Worm (Caenorhabditis elegans) whole organism, young adult: ENCODE measurements around the gene col-179.

Experiments
- B0035.1 ChIP-seq: sonication (generic microtip); optimal IDR thresholded peaks from 2 replicates; lab custom pipeline; 2016; ENCODE audit warnings: missing genetic modification characterization, mild to moderate bottlenecking, missing compliant biosample characterization, missing genotype, missing genetic modification reagents
- B0261.1 ChIP-seq: sonication (generic microtip); optimal IDR thresholded peaks from 2 replicates; lab custom pipeline; 2016; ENCODE audit warnings: mild to moderate bottlenecking, missing genetic modification characterization, moderate library complexity, missing compliant biosample characterization
- C17E4.6 ChIP-seq: fragments of 200-800 bp; sonication (Bioruptor generic); IDR thresholded peaks from 2 replicates; pipeline ENCODE4 v1.3.6; 2022; ENCODE audit warnings: missing genetic modification reagents, missing genetic modification characterization, missing compliant biosample characterization
- D2030.7 ChIP-seq: fragments of 200-800 bp; sonication (Bioruptor generic); IDR thresholded peaks from 2 replicates; pipeline ENCODE4 v1.3.6; 2022; ENCODE audit warnings: missing genetic modification reagents, missing genetic modification characterization, missing compliant biosample characterization
- F23B12.7 ChIP-seq: sonication (generic microtip); optimal IDR thresholded peaks from 2 replicates; lab custom pipeline; 2017; ENCODE audit warnings: missing genetic modification characterization, mild to moderate bottlenecking, missing compliant biosample characterization, antibody characterized with exemption, moderate library complexity; ENCODE audit not compliant: insufficient read depth
- F52B5.7 ChIP-seq: sonication (generic microtip); optimal IDR thresholded peaks from 2 replicates; lab custom pipeline; 2016; ENCODE audit warnings: mild to moderate bottlenecking, missing genetic modification characterization, missing compliant biosample characterization
- K11D2.4 ChIP-seq: fragments of 200-800 bp; sonication (Bioruptor generic); IDR thresholded peaks from 2 replicates; pipeline ENCODE4 v1.3.6; 2022; ENCODE audit warnings: missing genetic modification reagents, missing genetic modification characterization, missing compliant biosample characterization
- T07F8.4 ChIP-seq: sonication (generic microtip); optimal IDR thresholded peaks from 2 replicates; lab custom pipeline; 2016; ENCODE audit warnings: mild to moderate bottlenecking, missing genetic modification characterization, moderate library complexity, missing compliant biosample characterization
- Y53F4B.3 ChIP-seq: fragments of 200-800 bp; sonication (Bioruptor generic); IDR thresholded peaks from 2 replicates; pipeline ENCODE4 v1.3.6; 2022; ENCODE audit warnings: missing genetic modification reagents, missing genetic modification characterization, missing compliant biosample characterization
- Y56A3A.18 ChIP-seq: fragments of 200-800 bp; sonication (Bioruptor generic); IDR thresholded peaks from 2 replicates; pipeline ENCODE4 v1.3.6; 2022; ENCODE audit warnings: missing genetic modification reagents, missing genetic modification characterization, missing compliant biosample characterization
- Y79H2A.3 ChIP-seq: fragments of 200-800 bp; sonication (Bioruptor generic); conservative IDR thresholded peaks from 2 replicates; pipeline ENCODE4 v1.3.6; 2022; ENCODE audit warnings: missing genetic modification reagents, missing genetic modification characterization, missing compliant biosample characterization
- Y95B8A.8 ChIP-seq: fragments of 200-800 bp; sonication (Bioruptor generic); IDR thresholded peaks from 2 replicates; pipeline ENCODE4 v1.3.6; 2022; ENCODE audit warnings: missing genetic modification reagents, missing genetic modification characterization, missing compliant biosample characterization
- akir-1 ChIP-seq: fragments of 200-800 bp; sonication (Bioruptor generic); optimal IDR thresholded peaks from 2 replicates; lab custom pipeline; 2018; ENCODE audit warnings: mild to moderate bottlenecking, missing genetic modification characterization, moderate library complexity, missing compliant biosample characterization
- aptf-2 ChIP-seq: fragments of 200-800 bp; sonication (Bioruptor generic); conservative IDR thresholded peaks from 2 replicates; pipeline ENCODE4 v1.3.6; 2022; ENCODE audit warnings: missing genetic modification reagents, missing genetic modification characterization, missing compliant biosample characterization
- aptf-3 ChIP-seq: fragments of 200-800 bp; sonication (Bioruptor generic); IDR thresholded peaks from 2 replicates; pipeline ENCODE4 v1.3.6; 2022; ENCODE audit warnings: missing genetic modification characterization, missing compliant biosample characterization
- atf-7 ChIP-seq: sonication (generic microtip); optimal IDR thresholded peaks from 2 replicates; lab custom pipeline; 2017; ENCODE audit warnings: mild to moderate bottlenecking, missing genetic modification characterization, missing compliant biosample characterization
- attf-6 ChIP-seq: fragments of 200-800 bp; sonication (Bioruptor generic); IDR thresholded peaks from 2 replicates; pipeline ENCODE4 v1.3.6; 2022; ENCODE audit warnings: missing genetic modification reagents, missing genetic modification characterization, missing compliant biosample characterization
- ccch-3 ChIP-seq: fragments of 200-800 bp; sonication (Bioruptor generic); optimal IDR thresholded peaks from 2 replicates; lab custom pipeline; 2018; ENCODE audit warnings: mild to moderate bottlenecking, missing genetic modification characterization, missing compliant biosample characterization
- cebp-1 ChIP-seq, 2 experiments: fragments of 200-800 bp in 1 of 2; sonication (Bioruptor generic) in 1 of 2; sonication (generic microtip) in 1 of 2; IDR thresholded peaks in 1 of 2; optimal IDR thresholded peaks in 1 of 2; 2 replicates each; pipeline versions ENCODE4 v1.3.6 to Lab custom; 2017 to 2022; ENCODE audit warnings: missing compliant biosample characterization in 2 of 2, missing genetic modification characterization in 2 of 2, mild to moderate bottlenecking in 1 of 2, missing genetic modification reagents in 1 of 2, moderate library complexity in 1 of 2
- ceh-27 ChIP-seq: fragments of 200-800 bp; sonication (Bioruptor generic); optimal IDR thresholded peaks from 2 replicates; lab custom pipeline; 2018; ENCODE audit warnings: mild to moderate bottlenecking, missing genetic modification characterization, moderate library complexity, missing compliant biosample characterization
- die-1 ChIP-seq: sonication (generic microtip); optimal IDR thresholded peaks from 2 replicates; lab custom pipeline; 2016; ENCODE audit warnings: missing genotype, mild to moderate bottlenecking, missing genetic modification characterization, missing compliant biosample characterization
- dox-1 ChIP-seq: fragments of 200-800 bp; sonication (Bioruptor generic); IDR thresholded peaks from 2 replicates; pipeline ENCODE4 v1.3.6; 2022; ENCODE audit warnings: missing genetic modification reagents, missing genetic modification characterization, missing compliant biosample characterization
- dpl-1 ChIP-seq: fragments of 150-350 bp; optimal IDR thresholded peaks from 2 replicates; lab custom pipeline; 2014; ENCODE audit warnings: missing biosample characterization, missing genetic modification reagents, missing genetic modification characterization
- ekl-4 ChIP-seq: fragments of 200-800 bp; sonication (Bioruptor generic); IDR thresholded peaks from 2 replicates; pipeline ENCODE4 v1.3.6; 2022; ENCODE audit warnings: missing genetic modification reagents, missing genetic modification characterization, missing compliant biosample characterization
- him-1 ChIP-seq: sonication (generic microtip); optimal IDR thresholded peaks from 2 replicates; lab custom pipeline; 2016; ENCODE audit warnings: missing genotype, missing genetic modification reagents, missing genetic modification characterization, missing compliant biosample characterization
- hlh-12 ChIP-seq: sonication (generic microtip); optimal IDR thresholded peaks from 2 replicates; lab custom pipeline; 2016; ENCODE audit warnings: missing genetic modification characterization, missing compliant biosample characterization
- hmg-1.2 ChIP-seq: fragments of 200-800 bp; sonication (Bioruptor generic); IDR thresholded peaks from 2 replicates; pipeline ENCODE4 v1.3.6; 2022; ENCODE audit warnings: missing genetic modification reagents, missing genetic modification characterization, missing compliant biosample characterization
- hmg-20 ChIP-seq: fragments of 200-800 bp; sonication (Bioruptor generic); IDR thresholded peaks from 2 replicates; pipeline ENCODE4 v1.3.6; 2022; ENCODE audit warnings: missing genetic modification reagents, missing genetic modification characterization, missing compliant biosample characterization
- lin-54 ChIP-seq: fragments of 200-800 bp; sonication (Bioruptor generic); optimal IDR thresholded peaks from 2 replicates; lab custom pipeline; 2018; ENCODE audit warnings: mild to moderate bottlenecking, missing genetic modification characterization, missing compliant biosample characterization
- madf-3 ChIP-seq: fragments of 200-800 bp; sonication (Bioruptor generic); IDR thresholded peaks from 2 replicates; pipeline ENCODE4 v1.3.6; 2022; ENCODE audit warnings: missing genetic modification reagents, missing genetic modification characterization, missing compliant biosample characterization
- mxl-1 ChIP-seq: sonication (generic microtip); optimal IDR thresholded peaks from 2 replicates; lab custom pipeline; 2016; ENCODE audit warnings: missing genetic modification characterization, missing compliant biosample characterization
- nfyb-1 ChIP-seq: fragments of 200-800 bp; sonication (Bioruptor generic); IDR thresholded peaks from 2 replicates; pipeline ENCODE4 v1.3.6; 2022; ENCODE audit warnings: missing genetic modification reagents, missing genetic modification characterization, missing compliant biosample characterization
- nhr-90 ChIP-seq: sonication (generic microtip); optimal IDR thresholded peaks from 2 replicates; lab custom pipeline; 2016; ENCODE audit warnings: missing genotype, mild to moderate bottlenecking, missing genetic modification characterization, missing compliant biosample characterization
- rcor-1 ChIP-seq: fragments of 200-800 bp; sonication (Bioruptor generic); IDR thresholded peaks from 2 replicates; pipeline ENCODE4 v1.3.6; 2022; ENCODE audit warnings: missing genetic modification reagents, missing genetic modification characterization, missing compliant biosample characterization
- rec-8 ChIP-seq, 2 experiments: sonication (generic microtip); optimal IDR thresholded peaks; 2 replicates each; lab custom pipeline; 2016; ENCODE audit warnings: mild to moderate bottlenecking in 2 of 2, missing genetic modification characterization in 2 of 2, missing genetic modification reagents in 2 of 2, missing genotype in 2 of 2, missing biosample characterization in 1 of 2, missing compliant biosample characterization in 1 of 2, moderate library complexity in 1 of 2
- rpc-1 ChIP-seq, 2 experiments: fragments of 150-350 bp in 1 of 2; sonication (generic microtip) in 1 of 2; optimal IDR thresholded peaks; 2 replicates each; lab custom pipeline; 2014 to 2018; ENCODE audit warnings: missing biosample characterization in 1 of 2, missing genetic modification characterization in 1 of 2, missing genetic modification reagents in 1 of 2, missing genotype in 1 of 2
- snpc-1.3 ChIP-seq: sonication (generic microtip); optimal IDR thresholded peaks from 2 replicates; lab custom pipeline; 2017; ENCODE audit warnings: missing genetic modification characterization, mild to moderate bottlenecking, missing compliant biosample characterization, antibody characterized with exemption, moderate library complexity, missing genotype, missing genetic modification reagents; ENCODE audit not compliant: insufficient read depth
- tbp1 ChIP-seq: fragments of 200-800 bp; sonication (Bioruptor generic); optimal IDR thresholded peaks from 2 replicates; lab custom pipeline; 2018; ENCODE audit warnings: mild to moderate bottlenecking, missing genetic modification characterization, missing compliant biosample characterization
- xnd-1 ChIP-seq: sonication (generic microtip); optimal IDR thresholded peaks from 2 replicates; lab custom pipeline; 2016; ENCODE audit warnings: missing genotype, missing genetic modification reagents, missing genetic modification characterization, missing compliant biosample characterization
- zim-3 ChIP-seq: sonication (generic microtip); optimal IDR thresholded peaks from 2 replicates; lab custom pipeline; 2017; ENCODE audit warnings: mild to moderate bottlenecking, missing genetic modification characterization, moderate library complexity, missing compliant biosample characterization
- ztf-18 ChIP-seq: sonication (generic microtip); optimal IDR thresholded peaks from 2 replicates; lab custom pipeline; 2016; ENCODE audit warnings: missing genotype, mild to moderate bottlenecking, missing genetic modification characterization, missing compliant biosample characterization
- ztf-25 ChIP-seq: fragments of 200-800 bp; sonication (Bioruptor generic); IDR thresholded peaks from 2 replicates; pipeline ENCODE4 v1.3.6; 2022; ENCODE audit warnings: missing genetic modification reagents, missing genetic modification characterization, missing compliant biosample characterization
- ztf-28 ChIP-seq: fragments of 200-800 bp; sonication (Bioruptor generic); IDR thresholded peaks from 2 replicates; pipeline ENCODE4 v1.3.6; 2022; ENCODE audit warnings: missing genetic modification reagents, missing genetic modification characterization, missing compliant biosample characterization

Gene col-179

ce11 chrX:11160537-11160936 is 40.7 kb upstream of the col-179 start, which contains the start of gene C05C9.1:
TSS of gene C05C9.1 (plus strand) at chrX:11160837.
- TF ChIP-seq B0261.1 (tag; lab: Kevin White, UChicago) (no peak), F23B12.7 (tag; lab: Kevin White, UChicago) (no peak), Y79H2A.3 (no peak), aptf-2 (no peak), C17E4.6 (GFP tag; lab: Robert Waterston, UW) (no peak), akir-1 (GFP tag; lab: Kevin White, UChicago) (no peak), ccch-3 (no peak), B0035.1 (tag; lab: Kevin White, UChicago) (no peak), atf-7 (tag; lab: Kevin White, UChicago) (no peak), cebp-1 (GFP tag; IDR thresholded peaks at IDR 0.05; lab: Robert Waterston, UW) (no peak), cebp-1 (tag; optimal IDR thresholded peaks at IDR 0.05; lab: Kevin White, UChicago) (no peak)

DNA sequence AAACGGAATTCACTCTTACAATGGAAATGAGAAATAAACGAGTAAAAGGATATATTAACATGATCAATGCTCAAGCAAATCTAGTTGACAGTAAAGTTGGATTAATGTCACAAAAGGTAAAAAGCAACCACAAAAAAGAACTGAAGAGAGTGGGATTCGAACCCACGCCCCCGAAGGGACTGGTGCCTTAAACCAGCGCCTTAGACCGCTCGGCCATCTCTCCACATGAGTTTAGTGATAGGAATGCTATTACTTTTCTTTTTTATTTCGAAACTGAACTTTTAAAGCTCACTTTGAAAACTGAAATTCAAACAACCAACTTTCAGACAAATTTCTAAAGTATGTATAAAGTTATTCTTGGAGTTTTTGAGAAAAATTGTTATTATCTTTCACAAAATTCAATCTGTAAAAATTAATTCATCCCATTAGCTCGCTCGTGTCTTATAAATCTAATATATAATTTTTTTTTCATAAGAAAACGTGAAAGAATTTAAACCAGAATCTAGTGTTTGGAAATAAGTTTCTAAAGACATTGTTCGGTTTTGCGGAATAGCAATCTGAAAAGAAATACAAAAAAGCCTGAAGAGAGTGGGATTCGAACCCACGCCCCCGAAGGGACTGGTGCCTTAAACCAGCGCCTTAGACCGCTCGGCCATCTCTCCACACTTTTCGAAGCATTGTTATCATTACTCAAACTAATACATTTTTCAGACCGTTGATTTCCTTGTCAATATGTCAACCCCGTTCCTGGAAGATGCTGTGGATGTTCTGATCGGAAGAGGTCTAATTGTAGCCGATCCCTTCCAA is 38.3 kb upstream of the col-179 start:
- TF ChIP-seq Y53F4B.3 (GFP tag; lab: Robert Waterston, UW), result 0 out of 2 replicates have a peak, but pooled peaks have one; percentile 21
- TF ChIP-seq Y95B8A.8 (GFP tag; lab: Robert Waterston, UW), result 0 out of 2 replicates have a peak, but pooled peaks have one; percentile 39
- peak; percentile 52 for TF ChIP-seq ztf-18 (tag; lab: Kevin White, UChicago)
- peak; percentile 39; the same call in 1 of the 2 replicates for TF ChIP-seq attf-6
- TF ChIP-seq hlh-12, result no peak
- TF ChIP-seq dox-1, result peak; percentile 42; the same call in 1 of the 2 replicates
- TF ChIP-seq dpl-1 (GFP tag; lab: Kevin White, UChicago), result no peak
- no peak for TF ChIP-seq hmg-20 (GFP tag; lab: Robert Waterston, UW)
- TF ChIP-seq nhr-90 (tag; lab: Kevin White, UChicago), result peak; percentile 62
- TF ChIP-seq rec-8 (tag; optimal IDR thresholded peaks at IDR 0.05; lab: Kevin White, UChicago), result peak; percentile 38 to 47
- TF ChIP-seq T07F8.4 (tag; lab: Kevin White, UChicago), result peak; percentile 46
- 0 out of 2 replicates have a peak, but pooled peaks have one; percentile 12 for TF ChIP-seq nfyb-1 (GFP tag; lab: Robert Waterston, UW)
- peak; percentile 78 for TF ChIP-seq D2030.7
- TF ChIP-seq atf-7 (tag; lab: Kevin White, UChicago), result no peak
- peak; percentile 18 for TF ChIP-seq zim-3 (tag; lab: Kevin White, UChicago)
- TF ChIP-seq ceh-27 (GFP tag; lab: Kevin White, UChicago), result no peak
- TF ChIP-seq rpc-1 (optimal IDR thresholded peaks at IDR 0.05; lab: Kevin White, UChicago), result peak; percentile 85
- peak; percentile 86 for TF ChIP-seq rpc-1 (tag; optimal IDR thresholded peaks at IDR 0.05; lab: Kevin White, UChicago)
- TF ChIP-seq madf-3 (GFP tag; lab: Robert Waterston, UW), result 0 out of 2 replicates have a peak, but pooled peaks have one; percentile 65
- peak; percentile 56 for TF ChIP-seq snpc-1.3
- no peak for TF ChIP-seq K11D2.4 (GFP tag; lab: Robert Waterston, UW)
- 0 out of 2 replicates have a peak, but pooled peaks have one; percentile 61 for TF ChIP-seq ztf-25
- peak; percentile 51; the same call in 1 of the 2 replicates for TF ChIP-seq aptf-3 (GFP tag; lab: Robert Waterston, UW)
- TF ChIP-seq ekl-4 (GFP tag; lab: Robert Waterston, UW), result peak; percentile 34; the same call in 1 of the 2 replicates
- no peak for TF ChIP-seq lin-54 (GFP tag; lab: Kevin White, UChicago)
- peak; percentile 62; the same call in 1 of the 2 replicates for TF ChIP-seq Y56A3A.18
- peak; percentile 72 for TF ChIP-seq B0261.1 (tag; lab: Kevin White, UChicago)
- TF ChIP-seq him-1 (tag; lab: Kevin White, UChicago), result peak; percentile 77
- peak; percentile 87 for TF ChIP-seq tbp1 (GFP tag; lab: Kevin White, UChicago)
- TF ChIP-seq mxl-1, result peak; percentile 40
- no peak for TF ChIP-seq xnd-1 (tag; lab: Kevin White, UChicago)
- TF ChIP-seq F52B5.7 (tag; lab: Kevin White, UChicago), result no peak
- TF ChIP-seq hmg-1.2 (GFP tag; lab: Robert Waterston, UW), result peak; percentile 38; the same call in 1 of the 2 replicates
- peak; percentile 64 for TF ChIP-seq die-1
- 0 out of 2 replicates have a peak, but pooled peaks have one; percentile 32 for TF ChIP-seq ztf-28 (GFP tag; lab: Robert Waterston, UW)
- peak; percentile 38; the same call in 1 of the 2 replicates for TF ChIP-seq rcor-1
